Worm (Caenorhabditis elegans): Measurements from ENCODE around the gene ins-17.

Gene ins-17

ce11 chrIII:4450773-4451423, 26.5 kb downstream of the ins-17 start:
- TF ChIP-seq W03F9.2 (tag; optimal IDR thresholded peaks at IDR 0.05) (no peak), dao-5 (tag; optimal IDR thresholded peaks at IDR 0.05) (no peak), him-1 (tag; optimal IDR thresholded peaks at IDR 0.05) (no peak)

ce11 chrIII:4449893-4450579, 27.3 kb downstream of the ins-17 start, which contains the start of gene ceh-43:
Gene ceh-43, minus strand, starts transcription at chrIII:4449943.
- no peak for TF ChIP-seq W03F9.2 (tag; optimal IDR thresholded peaks at IDR 0.05)
- no peak for TF ChIP-seq dao-5 (tag; optimal IDR thresholded peaks at IDR 0.05)
- TF ChIP-seq him-1 (tag; optimal IDR thresholded peaks at IDR 0.05): no peak

ce11 chrIII:4449357-4449756, 28.0 kb downstream of the ins-17 start:
- TF ChIP-seq dao-5 (tag; optimal IDR thresholded peaks at IDR 0.05): peak; percentile 34
- TF ChIP-seq W03F9.2 (tag; optimal IDR thresholded peaks at IDR 0.05): peak; percentile 15
- TF ChIP-seq him-1 (tag; optimal IDR thresholded peaks at IDR 0.05): no peak

ce11 chrIII:4448029-4448428, 29.3 kb downstream of the ins-17 start:
- TF ChIP-seq him-1 (tag; optimal IDR thresholded peaks at IDR 0.05) (no peak), dao-5 (tag; optimal IDR thresholded peaks at IDR 0.05) (no peak), W03F9.2 (tag; optimal IDR thresholded peaks at IDR 0.05) (no peak)

ce11 chrIII:4444492-4444891, 32.9 kb downstream of the ins-17 start:
- no peak for TF ChIP-seq him-1 (tag; optimal IDR thresholded peaks at IDR 0.05)

ce11 chrIII:4441781-4442180, 35.6 kb downstream of the ins-17 start, which contains the start of gene nex-3:
Gene nex-3, plus strand, starts transcription at chrIII:4442081.
- no peak for TF ChIP-seq him-1 (tag; optimal IDR thresholded peaks at IDR 0.05)

- TF ChIP-seq him-1 (tag; optimal IDR thresholded peaks at IDR 0.05): no peak
- TF ChIP-seq dao-5 (tag; optimal IDR thresholded peaks at IDR 0.05): no peak
- TF ChIP-seq W03F9.2 (tag; optimal IDR thresholded peaks at IDR 0.05): no peak
Observed at ce11 chrIII:4439493-4439983, 37.8 kb downstream of the ins-17 start, which contains the start of gene C28A5.2. Gene C28A5.2, minus strand, starts transcription at chrIII:4439543.

ce11 chrIII:4435262-4435661, 42.1 kb downstream of the ins-17 start:
- TF ChIP-seq dao-5 (tag; optimal IDR thresholded peaks at IDR 0.05) (no peak), him-1 (tag; optimal IDR thresholded peaks at IDR 0.05) (no peak), W03F9.2 (tag; optimal IDR thresholded peaks at IDR 0.05) (no peak)

ce11 chrIII:4434294-4434781, 43.0 kb downstream of the ins-17 start, which contains the start of gene C28A5.1:
Gene C28A5.1, minus strand, starts transcription at chrIII:4434344.
- no peak for TF ChIP-seq him-1 (tag; optimal IDR thresholded peaks at IDR 0.05)
- peak; percentile 52 for TF ChIP-seq W03F9.2 (tag; optimal IDR thresholded peaks at IDR 0.05)

ce11 chrIII:4429402-4429801, 48.0 kb downstream of the ins-17 start, which contains the start of gene C28A5.6:
Gene C28A5.6, minus strand, starts transcription at chrIII:4429502.
- no peak for TF ChIP-seq him-1 (tag; optimal IDR thresholded peaks at IDR 0.05)
- TF ChIP-seq dao-5 (tag; optimal IDR thresholded peaks at IDR 0.05): no peak
- TF ChIP-seq W03F9.2 (tag; optimal IDR thresholded peaks at IDR 0.05): no peak

ce11 chrIII:4428797-4429196, 48.6 kb downstream of the ins-17 start:
- TF ChIP-seq dao-5 (tag; optimal IDR thresholded peaks at IDR 0.05): no peak
- no peak for TF ChIP-seq W03F9.2 (tag; optimal IDR thresholded peaks at IDR 0.05)
- no peak for TF ChIP-seq him-1 (tag; optimal IDR thresholded peaks at IDR 0.05)
